Worm (Caenorhabditis elegans): ENCODE measurements around the gene cest-2.1.

ce11 chrV:14140733-14141132, 30.5 kb downstream of the cest-2.1 start:
- TF ChIP-seq che-1 (tag; optimal IDR thresholded peaks at IDR 0.05) (no peak), ceh-14 (tag; optimal IDR thresholded peaks at IDR 0.05) (no peak), F13H6.1 (tag; optimal IDR thresholded peaks at IDR 0.05) (no peak), ttx-3 (tag; optimal IDR thresholded peaks at IDR 0.05) (no peak), elt-2 (tag; optimal IDR thresholded peaks at IDR 0.05) (no peak), ama-1 (optimal IDR thresholded peaks at IDR 0.05) (no peak), unc-86 (tag; optimal IDR thresholded peaks at IDR 0.05) (no peak), rnt-1 (tag; optimal IDR thresholded peaks at IDR 0.05) (no peak), pha-2 (tag; optimal IDR thresholded peaks at IDR 0.05) (no peak), nhr-232 (tag; optimal IDR thresholded peaks at IDR 0.05) (no peak), C08G9.2 (tag; optimal IDR thresholded peaks at IDR 0.05) (no peak)

All from whole organism, late embryonic.